Worm (Caenorhabditis elegans): ENCODE measurements around the gene acp-1.

DNA sequence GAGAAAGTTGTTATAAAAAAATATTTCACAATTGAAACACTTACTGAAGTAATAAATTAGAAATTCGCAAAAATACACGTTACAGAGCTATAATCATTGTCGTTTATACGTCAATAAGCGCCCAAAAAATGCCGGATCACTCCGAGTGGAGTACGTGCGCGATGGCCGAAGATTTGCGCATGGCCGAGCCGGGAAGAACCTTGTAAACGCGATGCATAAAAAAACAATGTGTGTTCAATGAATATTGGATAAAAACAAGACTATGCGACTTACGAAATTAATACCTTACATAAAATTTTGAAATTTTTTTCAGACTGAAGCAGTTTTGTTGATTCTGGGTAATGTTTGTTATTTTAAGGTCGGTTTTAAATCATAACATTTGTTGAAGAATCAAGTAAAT lies 6.1 kb downstream of the acp-1 start, which contains the start of gene sorf-1:
- no peak for TF ChIP-seq W03F9.2 (tag; optimal IDR thresholded peaks at IDR 0.05)
- TF ChIP-seq him-1 (tag; optimal IDR thresholded peaks at IDR 0.05) = no peak
- TF ChIP-seq dao-5 (tag; optimal IDR thresholded peaks at IDR 0.05) = no peak

Measured in whole organism, L4/young adult.